Worm (Caenorhabditis elegans): ENCODE data around the gene C13A2.6.

C13A2.6 gene

DNA sequence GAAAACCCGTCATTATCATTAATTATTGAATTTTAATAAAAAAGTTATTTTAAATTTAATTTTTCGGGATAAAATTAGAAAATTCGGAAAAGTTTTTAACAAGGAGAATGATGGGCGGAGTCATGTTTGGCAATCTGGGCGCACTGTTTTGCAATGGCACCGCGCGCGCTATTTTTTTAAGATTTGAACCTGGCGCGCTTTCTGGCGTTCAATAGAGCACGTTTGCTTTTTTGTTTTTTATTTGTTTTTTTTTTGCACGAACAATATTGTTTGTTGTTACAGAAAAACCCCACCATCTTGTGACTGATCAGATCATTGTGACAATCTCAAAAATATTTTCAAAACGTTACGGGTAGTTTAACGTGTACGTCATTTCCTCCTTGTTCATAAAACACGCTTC lies 32.4 kb upstream of the C13A2.6 start, which contains the start of gene hyls-1 (continued):
- TF ChIP-seq K11D2.4 (GFP tag; IDR thresholded peaks at IDR 0.05) (peak; percentile 55; the same call in 1 of the 2 replicates), F37B4.10 (GFP tag; IDR thresholded peaks at IDR 0.05) (no peak), lsl-1 (GFP tag; optimal IDR thresholded peaks at IDR 0.05) (peak; percentile 60), pha-4 (tag; optimal IDR thresholded peaks at IDR 0.05) (peak; percentile 74), ets-4 (GFP tag; optimal IDR thresholded peaks at IDR 0.05) (no peak), hmg-1.2 (GFP tag; IDR thresholded peaks at IDR 0.05) (peak; percentile 61), somi-1 (GFP tag; optimal IDR thresholded peaks at IDR 0.05) (no peak), fkh-3 (tag; optimal IDR thresholded peaks at IDR 0.05) (no peak), ceh-58 (GFP tag; IDR thresholded peaks at IDR 0.05) (no peak), akir-1 (GFP tag; optimal IDR thresholded peaks at IDR 0.05) (no peak), D2030.7 (GFP tag; IDR thresholded peaks at IDR 0.05) (peak; percentile 83), ztf-25 (GFP tag; IDR thresholded peaks at IDR 0.05) (no peak), T07F8.4 (tag; optimal IDR thresholded peaks at IDR 0.05) (no peak), B0019.2 (GFP tag; conservative IDR thresholded peaks at IDR 0.05) (0 out of 2 replicates have a peak, but pooled peaks have one; percentile 12), unc-62 (GFP tag; optimal IDR thresholded peaks at IDR 0.05) (no peak), sdz-38 (tag; optimal IDR thresholded peaks at IDR 0.05) (no peak), let-526 (GFP tag; IDR thresholded peaks at IDR 0.05) (no peak), athp-1 (tag; optimal IDR thresholded peaks at IDR 0.05) (no peak), madf-10 (tag; optimal IDR thresholded peaks at IDR 0.05) (no peak), madf-3 (GFP tag; IDR thresholded peaks at IDR 0.05) (peak; percentile 89; the same call in 1 of the 2 replicates), ceh-27 (GFP tag; optimal IDR thresholded peaks at IDR 0.05) (peak; percentile 33), F52B5.7 (tag; optimal IDR thresholded peaks at IDR 0.05) (no peak), mel-28 (tag; optimal IDR thresholded peaks at IDR 0.05; ENCODE audit: borderline replicate concordance) (peak; percentile 5), gei-17 (GFP tag; optimal IDR thresholded peaks at IDR 0.05) (no peak), Y56A3A.18 (GFP tag; IDR thresholded peaks at IDR 0.05) (no peak), lin-40 (tag; optimal IDR thresholded peaks at IDR 0.05) (peak; percentile 72), ceh-100 (GFP tag; IDR thresholded peaks at IDR 0.05) (peak; percentile 74), mes-4 (tag; optimal IDR thresholded peaks at IDR 0.05) (no peak), B0261.1 (tag; optimal IDR thresholded peaks at IDR 0.05) (no peak), dox-1 (GFP tag; IDR thresholded peaks at IDR 0.05) (peak; percentile 76), nfya-2 (GFP tag; IDR thresholded peaks at IDR 0.05) (no peak), ztf-3 (GFP tag; optimal IDR thresholded peaks at IDR 0.05) (no peak), nhr-179 (tag; optimal IDR thresholded peaks at IDR 0.05) (no peak), C17E4.6 (GFP tag; IDR thresholded peaks at IDR 0.05) (no peak), ZK185.1 (tag; optimal IDR thresholded peaks at IDR 0.05; ENCODE audit: poor library complexity, severe bottlenecking) (peak; percentile 72), hmg-20 (GFP tag; IDR thresholded peaks at IDR 0.05) (peak; percentile 25; the same call in 1 of the 2 replicates), F39B2.1 (GFP tag; IDR thresholded peaks at IDR 0.05) (peak; percentile 20; the same call in 1 of the 2 replicates), F57C9.4 (tag; optimal IDR thresholded peaks at IDR 0.05) (no peak), Y79H2A.3 (GFP tag; conservative IDR thresholded peaks at IDR 0.05) (no peak), K12H6.12 (tag; optimal IDR thresholded peaks at IDR 0.05) (peak; percentile 3), unc-130 (GFP tag; optimal IDR thresholded peaks at IDR 0.05) (peak; percentile 41), ztf-26 (tag; optimal IDR thresholded peaks at IDR 0.05) (no peak), nhr-90 (tag; optimal IDR thresholded peaks at IDR 0.05) (no peak), ztf-6 (GFP tag; IDR thresholded peaks at IDR 0.05) (no peak), attf-5 (GFP tag; optimal IDR thresholded peaks at IDR 0.05) (peak; percentile 87), egl-44 (GFP tag; IDR thresholded peaks at IDR 0.05) (no peak), nhr-80 (tag; optimal IDR thresholded peaks at IDR 0.05) (peak; percentile 19), Y95B8A.8 (GFP tag; IDR thresholded peaks at IDR 0.05) (no peak), lin-26 (GFP tag; IDR thresholded peaks at IDR 0.05) (no peak), F33H1.4 (GFP tag; IDR thresholded peaks at IDR 0.05) (peak; percentile 63)
